Worm (Caenorhabditis elegans) whole organism, L4 larva: ENCODE measurements around the gene srj-18.

Experiments
- F26F4.8 ChIP-seq: fragments of 200-800 bp; sonication (Bioruptor generic); conservative IDR thresholded peaks from 2 replicates; pipeline ENCODE4 v1.3.6; 2022; ENCODE audit warnings: missing genetic modification characterization, missing compliant biosample characterization
- F37D6.2 ChIP-seq: sonication (generic microtip); optimal IDR thresholded peaks from 2 replicates; lab custom pipeline; 2016; ENCODE audit warnings: mild to moderate bottlenecking, missing genetic modification characterization, missing compliant biosample characterization
- F49E8.2 ChIP-seq: sonication (generic microtip); optimal IDR thresholded peaks from 2 replicates; lab custom pipeline; 2016; ENCODE audit warnings: missing compliant biosample characterization, mild to moderate bottlenecking, missing genetic modification characterization, borderline replicate concordance
- Y105C5A.15 ChIP-seq: fragments of 200-800 bp; sonication (Bioruptor generic); IDR thresholded peaks from 2 replicates; pipeline ENCODE4 v1.3.6; 2022; ENCODE audit warnings: missing genetic modification characterization, missing compliant biosample characterization
- Y75B8A.6 ChIP-seq: fragments of 200-800 bp; sonication (Bioruptor generic); IDR thresholded peaks from 2 replicates; pipeline ENCODE4 v1.3.6; 2022; ENCODE audit warnings: missing genetic modification reagents, missing genetic modification characterization, missing compliant biosample characterization
- arid-1 ChIP-seq: fragments of 200-800 bp; sonication (Bioruptor generic); conservative IDR thresholded peaks from 2 replicates; pipeline ENCODE4 v1.3.6; 2022; ENCODE audit warnings: missing genetic modification reagents, missing genetic modification characterization, missing compliant biosample characterization
- ceh-28 ChIP-seq: fragments of 150-350 bp; optimal IDR thresholded peaks from 2 replicates; lab custom pipeline; 2014; ENCODE audit warnings: missing biosample characterization, missing genetic modification reagents, missing genetic modification characterization
- ceh-62 ChIP-seq: sonication (generic microtip); optimal IDR thresholded peaks from 2 replicates; lab custom pipeline; 2017; ENCODE audit warnings: missing biosample characterization, missing genetic modification characterization
- ceh-82 ChIP-seq: sonication (generic microtip); optimal IDR thresholded peaks from 2 replicates; lab custom pipeline; 2017; ENCODE audit warnings: missing biosample characterization, missing genetic modification characterization
- ces-1 ChIP-seq: fragments of 150-350 bp; sonication (generic microtip); optimal IDR thresholded peaks from 4 replicates; lab custom pipeline; 2014; ENCODE audit warnings: missing biosample characterization, missing genetic modification reagents, missing genetic modification characterization
- daf-12 ChIP-seq: fragments of 150-350 bp; optimal IDR thresholded peaks from 2 replicates; lab custom pipeline; 2014; ENCODE audit warnings: missing biosample characterization, missing genetic modification reagents, missing genetic modification characterization
- daf-8 ChIP-seq: fragments of 200-800 bp; sonication (Bioruptor generic); IDR thresholded peaks from 2 replicates; pipeline ENCODE4 v1.3.6; 2022; ENCODE audit warnings: missing genetic modification characterization, missing compliant biosample characterization
- dmd-6 ChIP-seq: fragments of 200-800 bp; sonication (Bioruptor generic); IDR thresholded peaks from 2 replicates; pipeline ENCODE4 v1.3.6; 2022; ENCODE audit warnings: missing genetic modification reagents, missing genetic modification characterization, missing compliant biosample characterization
- egl-43 ChIP-seq: fragments of 200-800 bp; sonication (Bioruptor generic); IDR thresholded peaks from 2 replicates; pipeline ENCODE4 v1.3.6; 2022; ENCODE audit warnings: missing genetic modification reagents, missing genetic modification characterization, missing compliant biosample characterization
- hif-1 ChIP-seq, 2 experiments: sonication (generic microtip); optimal IDR thresholded peaks; 2 replicates each; lab custom pipeline; 2016 to 2017; ENCODE audit warnings: missing compliant biosample characterization in 2 of 2, missing genetic modification characterization in 2 of 2, missing genetic modification reagents in 2 of 2, missing genotype in 2 of 2, mild to moderate bottlenecking in 1 of 2
- hmg-1.1 ChIP-seq: fragments of 200-800 bp; sonication (Bioruptor generic); IDR thresholded peaks from 2 replicates; pipeline ENCODE4 v1.3.6; 2022; ENCODE audit warnings: missing genetic modification reagents, missing genetic modification characterization, missing compliant biosample characterization
- lin-38 ChIP-seq: fragments of 200-800 bp; sonication (Bioruptor generic); IDR thresholded peaks from 2 replicates; pipeline ENCODE4 v1.3.6; 2022; ENCODE audit warnings: missing genetic modification reagents, missing genetic modification characterization, missing compliant biosample characterization
- madf-5 ChIP-seq, 2 experiments: fragments of 200-800 bp; sonication (Bioruptor generic); IDR thresholded peaks; 2 replicates each; pipeline ENCODE4 v1.3.6; 2022; ENCODE audit warnings: missing compliant biosample characterization in 2 of 2, missing genetic modification characterization in 2 of 2
- mdt-29 ChIP-seq: fragments of 200-800 bp; sonication (Bioruptor generic); IDR thresholded peaks from 2 replicates; pipeline ENCODE4 v1.3.6; 2022; ENCODE audit warnings: missing genetic modification reagents, missing genetic modification characterization, missing compliant biosample characterization
- mep-1 ChIP-seq: fragments of 150-350 bp; sonication (generic microtip); optimal IDR thresholded peaks from 3 replicates; lab custom pipeline; 2014; ENCODE audit warnings: missing biosample characterization, missing genetic modification characterization
- nhr-10 ChIP-seq: fragments of 150-350 bp; optimal IDR thresholded peaks from 2 replicates; lab custom pipeline; 2014; ENCODE audit warnings: missing biosample characterization, missing genetic modification characterization
- nhr-28 ChIP-seq: fragments of 150-350 bp; optimal IDR thresholded peaks from 2 replicates; lab custom pipeline; 2014; ENCODE audit warnings: missing biosample characterization, missing genetic modification characterization
- nhr-42 ChIP-seq: fragments of 200-800 bp; sonication (Bioruptor generic); IDR thresholded peaks from 2 replicates; pipeline ENCODE4 v1.3.6; 2022; ENCODE audit warnings: missing genetic modification characterization, missing compliant biosample characterization
- pha-4 ChIP-seq, 2 experiments: fragments of 150-350 bp in 1 of 2; fragments of 200-800 bp in 1 of 2; sonication (Bioruptor generic) in 1 of 2; IDR thresholded peaks in 1 of 2; optimal IDR thresholded peaks in 1 of 2; 2 replicates each; pipeline versions ENCODE4 v1.3.6 to Lab custom; 2014 to 2022; ENCODE audit warnings: missing genetic modification characterization in 2 of 2, missing genetic modification reagents in 2 of 2, missing biosample characterization in 1 of 2, missing compliant biosample characterization in 1 of 2
- set-16 ChIP-seq: fragments of 200-800 bp; sonication (Bioruptor generic); IDR thresholded peaks from 2 replicates; pipeline ENCODE4 v1.3.6; 2022; ENCODE audit warnings: missing genetic modification reagents, missing genetic modification characterization, missing compliant biosample characterization
- skn-1 ChIP-seq: fragments of 150-350 bp; optimal IDR thresholded peaks from 2 replicates; lab custom pipeline; 2014; ENCODE audit warnings: missing biosample characterization, missing genetic modification characterization
- snpc-1.2 ChIP-seq: fragments of 200-800 bp; sonication (Bioruptor generic); IDR thresholded peaks from 2 replicates; pipeline ENCODE4 v1.3.6; 2022; ENCODE audit warnings: missing genetic modification reagents, missing genetic modification characterization, missing compliant biosample characterization
- spr-1 ChIP-seq: sonication (generic microtip); optimal IDR thresholded peaks from 2 replicates; lab custom pipeline; 2016; ENCODE audit warnings: mild to moderate bottlenecking, missing genetic modification characterization, missing compliant biosample characterization
- spr-3 ChIP-seq: fragments of 200-800 bp; sonication (Bioruptor generic); optimal IDR thresholded peaks from 2 replicates; lab custom pipeline; 2018; ENCODE audit warnings: mild to moderate bottlenecking, missing genetic modification characterization, missing compliant biosample characterization
- tag-97 ChIP-seq: fragments of 200-800 bp; sonication (Bioruptor generic); IDR thresholded peaks from 2 replicates; pipeline ENCODE4 v1.3.6; 2022; ENCODE audit warnings: missing genetic modification characterization, missing compliant biosample characterization
- unc-39 ChIP-seq: sonication (generic microtip); optimal IDR thresholded peaks from 2 replicates; lab custom pipeline; 2017; ENCODE audit warnings: missing biosample characterization, missing genetic modification characterization
- unc-62 ChIP-seq, 3 experiments: fragments of 150-350 bp in 1 of 3; sonication (generic microtip); optimal IDR thresholded peaks in 2 of 3; peaks in 1 of 3; 1 replicate in 1 of 3; 2 replicates in 2 of 3; lab custom pipeline; 2014 to 2017; ENCODE audit warnings: missing biosample characterization in 3 of 3, missing genetic modification characterization in 3 of 3, missing genetic modification reagents in 3 of 3, missing genotype in 1 of 3
- zfp-2 ChIP-seq: sonication (generic microtip); optimal IDR thresholded peaks from 2 replicates; lab custom pipeline; 2016; ENCODE audit warnings: mild to moderate bottlenecking, missing genetic modification characterization, missing compliant biosample characterization
- ztf-7 ChIP-seq: fragments of 150-350 bp; optimal IDR thresholded peaks from 2 replicates; lab custom pipeline; 2014; ENCODE audit warnings: missing biosample characterization, missing genetic modification characterization

The srj-18 gene

ce11 chrV:2767465-2767864 lies 6.7 kb upstream of the srj-18 start, which contains the start of gene R05D8.9:
Gene R05D8.9, minus strand, starts transcription at chrV:2767565.
- TF ChIP-seq hmg-1.1 (GFP tag; lab: Robert Waterston, UW) (no peak), tag-97 (GFP tag; lab: Robert Waterston, UW) (no peak), pha-4 (GFP tag; IDR thresholded peaks at IDR 0.05; lab: Robert Waterston, UW) (no peak), pha-4 (tag; optimal IDR thresholded peaks at IDR 0.05; lab: Kevin White, UChicago) (no peak), nhr-42 (GFP tag; lab: Robert Waterston, UW) (no peak), Y75B8A.6 (GFP tag; lab: Robert Waterston, UW) (no peak), unc-62 (GFP tag; optimal IDR thresholded peaks at IDR 0.05 in 1 of 2; lab: Kevin White, UChicago) (peak in 1 of 2 experiments; percentile 64), unc-62 (tag; optimal IDR thresholded peaks at IDR 0.05; lab: Kevin White, UChicago) (no peak), spr-1 (tag; lab: Kevin White, UChicago) (no peak), daf-12 (no peak), zfp-2 (tag; lab: Kevin White, UChicago) (no peak), ceh-62 (tag; lab: Kevin White, UChicago) (no peak), nhr-28 (tag; lab: Kevin White, UChicago) (peak; percentile 78), daf-8 (no peak), spr-3 (GFP tag; lab: Kevin White, UChicago) (no peak), nhr-10 (tag; lab: Kevin White, UChicago) (no peak)
- TF ChIP-seq, all 104 proteins: peak for 2

DNA sequence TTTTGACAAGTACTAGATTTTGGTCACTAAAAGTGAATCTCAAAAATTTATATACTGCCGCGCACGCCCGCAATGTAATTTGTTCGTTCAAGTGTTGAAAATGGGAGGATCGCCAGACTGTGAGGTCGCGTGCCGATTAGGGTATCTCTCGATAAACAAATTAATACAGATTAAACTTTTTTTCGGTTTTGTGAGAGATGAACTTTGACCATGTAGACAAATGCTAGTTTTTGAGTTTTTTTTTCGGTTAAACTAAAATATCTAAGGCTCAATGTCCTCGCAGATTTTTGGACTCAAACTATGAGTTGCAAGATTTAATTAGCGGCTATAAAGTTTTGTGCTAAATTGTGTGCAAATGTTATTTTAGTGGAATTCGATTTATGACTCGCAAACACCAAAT lies 4.4 kb upstream of the srj-18 start, which contains the start of gene dhs-15:
Gene dhs-15 (minus strand): TSS at position 101 of the 400 bp plus-strand sequence.
- TF ChIP-seq F37D6.2 (no peak), madf-5 (GFP tag; IDR thresholded peaks at IDR 0.05; lab: Robert Waterston, UW) (no peak), Y105C5A.15 (GFP tag; lab: Robert Waterston, UW) (no peak), ceh-82 (tag; lab: Kevin White, UChicago) (no peak), unc-39 (tag; lab: Kevin White, UChicago) (no peak), ces-1 (GFP tag; lab: Kevin White, UChicago) (no peak), ztf-7 (tag; lab: Kevin White, UChicago) (no peak), mep-1 (tag; lab: Kevin White, UChicago) (no peak), tag-97 (GFP tag; lab: Robert Waterston, UW) (no peak), hif-1 (tag; optimal IDR thresholded peaks at IDR 0.05; lab: Kevin White, UChicago) (no peak), snpc-1.2 (no peak), skn-1 (no peak), F49E8.2 (tag; lab: Kevin White, UChicago) (no peak), lin-38 (GFP tag; lab: Robert Waterston, UW) (no peak), F26F4.8 (GFP tag; lab: Robert Waterston, UW) (no peak), ceh-28 (tag; lab: Kevin White, UChicago) (no peak), arid-1 (GFP tag; lab: Robert Waterston, UW) (no peak), dmd-6 (GFP tag; lab: Robert Waterston, UW) (no peak)

ce11 chrV:2771560-2771959 lies 2.6 kb upstream of the srj-18 start, which contains the start of gene srh-56:
Gene srh-56, plus strand, starts transcription at chrV:2771860.
- no peak for TF ChIP-seq spr-1 (tag; lab: Kevin White, UChicago)
- no peak for TF ChIP-seq mdt-29 (GFP tag; lab: Robert Waterston, UW)

DNA sequence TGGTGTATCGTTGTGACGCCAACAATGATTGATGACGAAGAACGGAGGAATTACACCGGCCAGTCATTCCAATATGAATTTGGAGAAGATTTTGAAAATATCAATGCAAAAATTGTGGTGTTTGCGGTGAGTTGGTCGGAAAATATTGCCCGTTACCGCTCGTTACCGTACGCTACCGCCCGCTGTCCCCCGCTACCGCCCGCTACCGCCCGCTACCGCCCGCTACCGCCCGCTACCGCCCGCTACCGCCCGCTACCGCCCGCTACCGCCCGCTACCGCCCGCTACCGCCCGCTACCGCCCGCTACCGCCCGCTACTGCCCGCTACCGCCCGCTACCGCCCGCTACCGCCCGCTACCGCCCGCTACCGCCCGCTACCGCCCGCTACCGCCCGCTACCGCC lies 3.3 kb downstream of the srj-18 start:
- TF ChIP-seq egl-43 (GFP tag; lab: Robert Waterston, UW): 0 out of 2 replicates have a peak, but pooled peaks have one; percentile 12
- TF ChIP-seq set-16: peak; percentile 60
